Worm (Caenorhabditis elegans) whole organism, early embryonic: ENCODE data around the gene R53.5.

ENCODE experiments used
- B0310.2 ChIP-seq: sonication (generic microtip); optimal IDR thresholded peaks from 2 replicates; lab custom pipeline; 2016; ENCODE audit warnings: mild to moderate bottlenecking, missing genetic modification characterization, missing compliant biosample characterization
- F13C5.2 ChIP-seq: sonication (generic microtip); optimal IDR thresholded peaks from 2 replicates; lab custom pipeline; 2017; ENCODE audit warnings: mild to moderate bottlenecking, missing genetic modification characterization, inconsistent platforms, missing compliant biosample characterization
- aly-1 ChIP-seq: sonication (generic microtip); optimal IDR thresholded peaks from 2 replicates; lab custom pipeline; 2016; ENCODE audit warnings: missing genetic modification characterization, missing compliant biosample characterization
- ama-1 ChIP-seq: fragments of 150-350 bp; optimal IDR thresholded peaks from 2 replicates; lab custom pipeline; 2014
- ceh-13 ChIP-seq: fragments of 200-800 bp; sonication (Bioruptor generic); optimal IDR thresholded peaks from 2 replicates; lab custom pipeline; 2018; ENCODE audit warnings: mild to moderate bottlenecking, missing genetic modification characterization, missing compliant biosample characterization
- ceh-36 ChIP-seq: sonication (generic microtip); optimal IDR thresholded peaks from 2 replicates; lab custom pipeline; 2016; ENCODE audit warnings: missing genetic modification characterization, inconsistent platforms, missing compliant biosample characterization
- ets-7 ChIP-seq: sonication (generic microtip); optimal IDR thresholded peaks from 2 replicates; lab custom pipeline; 2016; ENCODE audit warnings: missing genotype, missing genetic modification characterization, missing compliant biosample characterization
- flt-1 ChIP-seq: fragments of 200-800 bp; sonication (Bioruptor generic); IDR thresholded peaks from 2 replicates; pipeline ENCODE4 v1.3.6; 2022; ENCODE audit warnings: missing genetic modification characterization, missing compliant biosample characterization
- hmbx-1 ChIP-seq: sonication (generic microtip); optimal IDR thresholded peaks from 2 replicates; lab custom pipeline; 2016; ENCODE audit warnings: mild to moderate bottlenecking, missing genetic modification characterization, missing compliant biosample characterization
- hmg-4 ChIP-seq: fragments of 200-800 bp; sonication (Bioruptor generic); optimal IDR thresholded peaks from 2 replicates; lab custom pipeline; 2018; ENCODE audit warnings: mild to moderate bottlenecking, missing genetic modification characterization, missing compliant biosample characterization
- hnd-1 ChIP-seq: sonication (generic microtip); optimal IDR thresholded peaks from 2 replicates; lab custom pipeline; 2016; ENCODE audit warnings: missing genetic modification characterization, missing compliant biosample characterization
- pes-1 ChIP-seq: fragments of 200-800 bp; sonication (Bioruptor generic); IDR thresholded peaks from 2 replicates; pipeline ENCODE4 v1.3.6; 2022; ENCODE audit warnings: missing genetic modification reagents, missing genetic modification characterization, missing compliant biosample characterization
- scrt-1 ChIP-seq: fragments of 200-800 bp; sonication (Bioruptor generic); IDR thresholded peaks from 2 replicates; pipeline ENCODE4 v1.3.6; 2022; ENCODE audit warnings: missing genetic modification characterization, missing compliant biosample characterization
- sea-1 ChIP-seq: fragments of 200-800 bp; sonication (Bioruptor generic); conservative IDR thresholded peaks from 2 replicates; pipeline ENCODE4 v1.3.6; 2022; ENCODE audit warnings: missing genetic modification characterization, missing compliant biosample characterization
- tbx-11 ChIP-seq: fragments of 200-800 bp; sonication (Bioruptor generic); IDR thresholded peaks from 2 replicates; pipeline ENCODE4 v1.3.6; 2022; ENCODE audit warnings: missing genetic modification characterization, missing compliant biosample characterization
- tbx-37 ChIP-seq: fragments of 200-800 bp; sonication (Bioruptor generic); conservative IDR thresholded peaks from 2 replicates; pipeline ENCODE4 v1.3.6; 2022; ENCODE audit warnings: missing genetic modification reagents, missing genetic modification characterization, missing compliant biosample characterization
- tra-4 ChIP-seq: sonication (generic microtip); optimal IDR thresholded peaks from 2 replicates; lab custom pipeline; 2017; ENCODE audit warnings: missing genetic modification characterization, missing compliant biosample characterization

The R53.5 gene

ce11 chrII:9965325-9965724 is 5.0 kb downstream of the R53.5 start:
- TF ChIP-seq aly-1: no peak
- no peak for TF ChIP-seq tra-4 (tag; lab: Kevin White, UChicago)
- TF ChIP-seq scrt-1 (GFP tag; lab: Robert Waterston, UW): no peak
- no peak for TF ChIP-seq F13C5.2
- TF ChIP-seq hmbx-1 (tag; lab: Kevin White, UChicago): no peak
- TF ChIP-seq ets-7 (tag; lab: Kevin White, UChicago): no peak
- TF ChIP-seq ceh-13 (GFP tag; lab: Kevin White, UChicago): no peak
- TF ChIP-seq tbx-37 (GFP tag; lab: Robert Waterston, UW): no peak
- no peak for TF ChIP-seq sea-1 (GFP tag; lab: Robert Waterston, UW)
- no peak for TF ChIP-seq hmg-4 (GFP tag; lab: Kevin White, UChicago)

DNA sequence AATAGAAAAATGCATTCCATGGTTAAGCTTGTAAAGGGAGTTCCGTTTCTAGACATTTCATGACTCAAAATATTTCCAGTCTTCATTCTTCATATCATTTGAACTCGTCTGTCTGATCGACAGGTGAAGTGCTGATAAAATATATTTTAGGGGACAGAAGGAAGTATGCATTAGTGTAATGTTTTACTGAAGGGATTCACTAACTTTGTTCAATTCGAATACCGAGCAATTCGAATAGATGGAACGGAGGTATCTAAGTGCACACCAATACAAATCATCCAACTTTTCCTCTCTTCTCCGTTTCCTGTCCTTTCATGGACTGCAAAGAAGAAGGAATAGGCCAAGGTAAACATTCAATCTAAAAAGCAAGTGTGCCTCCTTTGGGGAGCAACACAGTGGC is 6.5 kb downstream of the R53.5 start:
- TF ChIP-seq pes-1 (GFP tag; lab: Robert Waterston, UW): no peak
- TF ChIP-seq ceh-36 (tag; lab: Kevin White, UChicago): no peak
- no peak for TF ChIP-seq ets-7 (tag; lab: Kevin White, UChicago)

- TF ChIP-seq hmbx-1 (tag; lab: Kevin White, UChicago) (no peak), tbx-37 (GFP tag; lab: Robert Waterston, UW) (no peak)
Measured at ce11 chrII:9960127-9960526, 10.2 kb downstream of the R53.5 start.

DNA sequence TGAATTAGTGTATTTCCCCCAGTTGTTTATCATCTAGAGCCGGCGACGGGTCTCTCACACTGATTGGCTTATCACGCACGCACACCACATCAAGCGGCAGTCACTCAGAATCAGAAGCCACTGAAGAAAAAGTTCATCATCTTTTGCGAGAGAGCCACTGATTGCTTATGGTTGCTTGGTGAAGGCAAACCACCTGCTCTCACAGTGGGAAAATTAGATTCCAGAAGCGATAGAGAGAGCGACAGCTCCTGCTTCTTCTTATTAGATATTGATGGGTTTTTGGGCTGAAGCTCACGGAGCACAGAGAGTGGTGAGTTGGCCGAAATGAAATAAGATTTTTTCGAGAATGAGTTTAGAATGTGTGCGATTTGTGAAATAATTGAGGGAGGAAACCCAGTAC is 14.2 kb downstream of the R53.5 start:
- TF ChIP-seq hmg-4 (GFP tag; lab: Kevin White, UChicago): no peak
- no peak for TF ChIP-seq hnd-1 (tag; lab: Kevin White, UChicago)
- TF ChIP-seq F13C5.2: no peak
- no peak for TF ChIP-seq sea-1 (GFP tag; lab: Robert Waterston, UW)
- no peak for TF ChIP-seq pes-1 (GFP tag; lab: Robert Waterston, UW)
- TF ChIP-seq B0310.2 (tag; lab: Kevin White, UChicago): no peak
- TF ChIP-seq scrt-1 (GFP tag; lab: Robert Waterston, UW): no peak
- no peak for TF ChIP-seq flt-1 (GFP tag; lab: Robert Waterston, UW)
- TF ChIP-seq ceh-13 (GFP tag; lab: Kevin White, UChicago): no peak
- no peak for TF ChIP-seq tbx-11 (GFP tag; lab: Robert Waterston, UW)

- no peak for TF ChIP-seq tra-4 (tag; lab: Kevin White, UChicago)
- no peak for TF ChIP-seq ets-7 (tag; lab: Kevin White, UChicago)
- no peak for TF ChIP-seq ceh-36 (tag; lab: Kevin White, UChicago)
- no peak for TF ChIP-seq hmg-4 (GFP tag; lab: Kevin White, UChicago)
- TF ChIP-seq tbx-37 (GFP tag; lab: Robert Waterston, UW): no peak
- no peak for TF ChIP-seq ceh-13 (GFP tag; lab: Kevin White, UChicago)
- TF ChIP-seq aly-1: no peak
- no peak for TF ChIP-seq hnd-1 (tag; lab: Kevin White, UChicago)
- TF ChIP-seq B0310.2 (tag; lab: Kevin White, UChicago): no peak
- no peak for TF ChIP-seq ama-1 (lab: Kevin White, UChicago)
- no peak for TF ChIP-seq pes-1 (GFP tag; lab: Robert Waterston, UW)
- TF ChIP-seq F13C5.2: no peak
- no peak for TF ChIP-seq tbx-11 (GFP tag; lab: Robert Waterston, UW)
- TF ChIP-seq sea-1 (GFP tag; lab: Robert Waterston, UW): no peak
Measured at ce11 chrII:9954885-9955284, 15.4 kb downstream of the R53.5 start, which contains the start of gene egl-43. TSS of gene egl-43 (plus strand) at chrII:9955185.

ce11 chrII:9951846-9952245 is 18.4 kb downstream of the R53.5 start:
- TF ChIP-seq hmg-4 (GFP tag; lab: Kevin White, UChicago) (no peak), tbx-11 (GFP tag; lab: Robert Waterston, UW) (no peak), ets-7 (tag; lab: Kevin White, UChicago) (no peak), B0310.2 (tag; lab: Kevin White, UChicago) (no peak), F13C5.2 (no peak), hmbx-1 (tag; lab: Kevin White, UChicago) (no peak), ceh-13 (GFP tag; lab: Kevin White, UChicago) (no peak), tra-4 (tag; lab: Kevin White, UChicago) (no peak), scrt-1 (GFP tag; lab: Robert Waterston, UW) (no peak), flt-1 (GFP tag; lab: Robert Waterston, UW) (no peak), pes-1 (GFP tag; lab: Robert Waterston, UW) (no peak), ama-1 (lab: Kevin White, UChicago) (no peak), aly-1 (no peak), ceh-36 (tag; lab: Kevin White, UChicago) (no peak)

- TF ChIP-seq tra-4 (tag; lab: Kevin White, UChicago): no peak
- TF ChIP-seq flt-1 (GFP tag; lab: Robert Waterston, UW): no peak
- TF ChIP-seq pes-1 (GFP tag; lab: Robert Waterston, UW): no peak
- no peak for TF ChIP-seq hmbx-1 (tag; lab: Kevin White, UChicago)
- TF ChIP-seq tbx-11 (GFP tag; lab: Robert Waterston, UW): no peak
Measured at ce11 chrII:9948662-9949061, 21.6 kb downstream of the R53.5 start.

DNA sequence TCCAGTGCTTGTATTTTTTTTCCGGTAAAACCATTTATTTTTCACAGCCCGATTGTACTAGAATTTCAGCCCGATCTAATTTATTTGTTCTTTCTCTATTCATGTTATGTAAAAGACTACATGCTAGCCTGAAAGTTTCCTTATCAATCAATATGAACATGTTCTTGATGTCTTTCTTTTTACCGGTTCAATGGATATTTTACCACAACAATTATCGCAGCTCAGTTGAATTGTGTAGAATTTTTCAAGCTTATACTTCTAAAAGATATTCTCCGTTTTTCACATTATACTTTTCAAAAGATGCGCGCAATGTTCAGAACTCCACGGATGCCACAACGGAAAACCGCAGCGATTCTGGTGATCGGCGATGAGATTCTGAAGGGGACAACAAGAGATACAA is 26.5 kb downstream of the R53.5 start, which contains the start of gene flad-1:
TSS of gene flad-1 (plus strand) at position 301 of the 400 bp plus-strand sequence.
- TF ChIP-seq ceh-13 (GFP tag; lab: Kevin White, UChicago): no peak
- no peak for TF ChIP-seq tbx-37 (GFP tag; lab: Robert Waterston, UW)
- TF ChIP-seq aly-1: no peak
- no peak for TF ChIP-seq hmbx-1 (tag; lab: Kevin White, UChicago)
- no peak for TF ChIP-seq hmg-4 (GFP tag; lab: Kevin White, UChicago)
- no peak for TF ChIP-seq B0310.2 (tag; lab: Kevin White, UChicago)
- TF ChIP-seq sea-1 (GFP tag; lab: Robert Waterston, UW): no peak
- TF ChIP-seq hnd-1 (tag; lab: Kevin White, UChicago): no peak
- no peak for TF ChIP-seq scrt-1 (GFP tag; lab: Robert Waterston, UW)
- TF ChIP-seq flt-1 (GFP tag; lab: Robert Waterston, UW): no peak
- TF ChIP-seq F13C5.2: no peak
- no peak for TF ChIP-seq pes-1 (GFP tag; lab: Robert Waterston, UW)
- TF ChIP-seq tra-4 (tag; lab: Kevin White, UChicago): no peak
